Worm (Caenorhabditis elegans) whole organism, L4/young adult: ENCODE results near the gene F39B3.3.

ENCODE experiments used
- W03F9.2 ChIP-seq: fragments of 150-350 bp; optimal IDR thresholded peaks from 2 replicates; lab custom pipeline; 2014; ENCODE audit warnings: missing biosample characterization, missing genetic modification characterization
- him-1 ChIP-seq: sonication (generic microtip); optimal IDR thresholded peaks from 2 replicates; lab custom pipeline; 2016; ENCODE audit warnings: missing genotype, missing genetic modification reagents, missing genetic modification characterization, missing compliant biosample characterization

DNA sequence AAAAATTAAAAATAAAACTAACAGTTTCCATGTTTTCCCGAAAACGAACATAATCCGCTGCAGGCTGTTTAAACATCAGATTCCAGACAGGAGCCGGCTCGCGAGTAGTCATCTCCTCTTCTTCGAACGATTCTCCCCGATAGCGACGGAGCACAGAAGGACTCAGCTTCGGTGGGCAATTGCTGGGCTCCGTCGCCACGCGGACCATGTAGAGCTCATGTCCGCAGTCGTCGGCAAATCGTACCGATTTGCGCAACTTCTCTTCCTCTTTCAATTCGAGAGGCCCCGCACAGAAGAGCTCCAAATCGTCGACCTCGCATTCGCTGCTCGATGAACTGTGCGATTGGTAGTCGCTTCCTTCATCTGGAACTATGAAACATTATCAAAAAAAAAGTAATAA is 46.3 kb upstream of the F39B3.3 start:
- no peak for TF ChIP-seq W03F9.2 (tag; lab: Kevin White, UChicago)
- no peak for TF ChIP-seq him-1 (tag; lab: Kevin White, UChicago)
